Worm (Caenorhabditis elegans) whole organism, L4 larva: ENCODE measurements around the gene F56D6.22.

Experiments
- Y75B8A.6 ChIP-seq: fragments of 200-800 bp; sonication (Bioruptor generic); IDR thresholded peaks from 2 replicates; pipeline ENCODE4 v1.3.6; 2022; ENCODE audit warnings: missing genetic modification reagents, missing genetic modification characterization, missing compliant biosample characterization
- dve-1 ChIP-seq: sonication (generic microtip); optimal IDR thresholded peaks from 2 replicates; lab custom pipeline; 2017; ENCODE audit warnings: antibody characterized with exemption, mild to moderate bottlenecking, missing genetic modification characterization, missing compliant biosample characterization; ENCODE audit not compliant: insufficient read depth
- fkh-10 ChIP-seq: fragments of 150-350 bp; optimal IDR thresholded peaks from 2 replicates; lab custom pipeline; 2014; ENCODE audit warnings: missing biosample characterization, missing genetic modification reagents, missing genetic modification characterization
- lin-38 ChIP-seq: fragments of 200-800 bp; sonication (Bioruptor generic); IDR thresholded peaks from 2 replicates; pipeline ENCODE4 v1.3.6; 2022; ENCODE audit warnings: missing genetic modification reagents, missing genetic modification characterization, missing compliant biosample characterization
- mdl-1 ChIP-seq, 2 experiments: fragments of 150-350 bp in 1 of 2; sonication (generic microtip) in 1 of 2; optimal IDR thresholded peaks; 2 replicates each; lab custom pipeline; 2014 to 2017; ENCODE audit warnings: missing biosample characterization in 2 of 2, missing genetic modification characterization in 2 of 2
- nhr-76 ChIP-seq: fragments of 150-350 bp; optimal IDR thresholded peaks from 2 replicates; lab custom pipeline; 2014; ENCODE audit warnings: missing biosample characterization, missing genetic modification characterization
- nhr-77 ChIP-seq: fragments of 150-350 bp; optimal IDR thresholded peaks from 2 replicates; lab custom pipeline; 2014; ENCODE audit warnings: missing biosample characterization, missing genetic modification characterization
- php-3 ChIP-seq: fragments of 200-800 bp; sonication (Bioruptor generic); IDR thresholded peaks from 2 replicates; pipeline ENCODE4 v1.3.6; 2022; ENCODE audit warnings: missing genetic modification reagents, missing genetic modification characterization, missing compliant biosample characterization
- set-16 ChIP-seq: fragments of 200-800 bp; sonication (Bioruptor generic); IDR thresholded peaks from 2 replicates; pipeline ENCODE4 v1.3.6; 2022; ENCODE audit warnings: missing genetic modification reagents, missing genetic modification characterization, missing compliant biosample characterization
- snpc-4 ChIP-seq: fragments of 150-350 bp; optimal IDR thresholded peaks from 2 replicates; lab custom pipeline; 2014; ENCODE audit warnings: missing biosample characterization, missing genetic modification characterization
- zag-1 ChIP-seq: fragments of 150-350 bp; optimal IDR thresholded peaks from 2 replicates; lab custom pipeline; 2014; ENCODE audit warnings: missing biosample characterization, missing genetic modification characterization

DNA sequence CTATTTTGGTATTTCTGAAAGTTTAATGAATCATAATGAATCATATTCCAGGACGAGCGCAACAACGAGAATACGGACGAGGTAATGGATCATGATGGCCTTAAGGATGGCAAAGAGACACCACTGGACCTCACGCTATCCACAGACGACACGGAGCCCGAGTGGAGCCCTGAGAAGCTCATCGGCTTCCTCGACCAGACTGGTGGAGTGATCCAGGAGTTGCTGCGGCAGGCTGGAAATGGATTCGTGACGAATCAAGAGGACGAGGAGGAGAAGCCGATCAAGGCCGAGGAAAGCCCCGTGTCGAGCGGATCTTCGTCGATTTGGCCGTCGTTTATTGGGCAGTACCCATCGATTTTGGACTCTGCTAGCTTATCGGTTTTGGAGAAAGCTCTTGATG, 47.9 kb downstream of the F56D6.22 start:
- TF ChIP-seq nhr-77 (tag; lab: Kevin White, UChicago) (no peak), php-3 (no peak), dve-1 (tag; lab: Kevin White, UChicago) (no peak), set-16 (GFP tag; lab: Robert Waterston, UW) (peak; percentile 70; the same call in 1 of the 2 replicates), nhr-76 (tag; lab: Kevin White, UChicago) (no peak), mdl-1 (tag; optimal IDR thresholded peaks at IDR 0.05; lab: Kevin White, UChicago) (no peak), Y75B8A.6 (GFP tag; lab: Robert Waterston, UW) (no peak), fkh-10 (GFP tag; lab: Kevin White, UChicago) (no peak), lin-38 (GFP tag; lab: Robert Waterston, UW) (no peak), snpc-4 (tag; lab: Kevin White, UChicago) (no peak), zag-1 (tag; lab: Kevin White, UChicago) (no peak)
